Worm (Caenorhabditis elegans) whole organism, mixed stage, embryonic: ENCODE measurements around the gene F48E3.6.

Source experiments
- lsy-2 ChIP-seq: fragments of 150-350 bp; optimal IDR thresholded peaks from 2 replicates; lab custom pipeline; 2014; ENCODE audit warnings: missing biosample characterization, missing genetic modification characterization
- mab-5 ChIP-seq: fragments of 150-350 bp; optimal IDR thresholded peaks from 2 replicates; lab custom pipeline; 2014; ENCODE audit warnings: missing biosample characterization, missing genetic modification characterization
- nhr-237 ChIP-seq: fragments of 150-350 bp; optimal IDR thresholded peaks from 2 replicates; lab custom pipeline; 2014; ENCODE audit warnings: missing biosample characterization, missing genetic modification characterization
- nhr-28 ChIP-seq: fragments of 150-350 bp; optimal IDR thresholded peaks from 2 replicates; lab custom pipeline; 2014; ENCODE audit warnings: missing biosample characterization, missing genetic modification characterization
- ztf-11 ChIP-seq: fragments of 150-350 bp; optimal IDR thresholded peaks from 2 replicates; lab custom pipeline; 2014; ENCODE audit warnings: missing biosample characterization, missing genetic modification characterization

DNA sequence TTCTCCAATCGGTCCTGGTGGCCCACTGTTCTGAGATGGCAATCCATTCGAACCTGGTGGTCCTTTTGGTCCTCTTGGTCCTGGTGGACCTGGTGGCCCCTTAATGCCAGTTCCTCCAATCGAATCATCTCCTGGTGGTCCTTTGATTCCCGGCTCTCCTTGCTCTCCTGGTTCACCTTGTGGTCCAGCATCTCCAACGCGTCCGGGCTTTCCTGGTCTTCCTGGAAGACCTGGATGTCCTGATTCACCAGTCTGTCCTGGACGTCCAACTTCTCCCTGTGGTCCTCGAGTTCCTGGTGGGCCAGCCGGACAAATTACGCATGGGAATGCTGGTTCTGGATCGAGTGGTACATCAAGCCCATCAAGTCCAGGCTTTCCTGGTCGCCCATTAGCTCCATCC lies 34.2 kb upstream of the F48E3.6 start:
- TF ChIP-seq mab-5 (tag; lab: Kevin White, UChicago) (no peak), nhr-237 (tag; lab: Kevin White, UChicago) (no peak), ztf-11 (tag; lab: Kevin White, UChicago) (no peak), lsy-2 (tag; lab: Kevin White, UChicago) (no peak), nhr-28 (tag; lab: Kevin White, UChicago) (no peak)
